Worm (Caenorhabditis elegans) whole organism, L1 larva: ENCODE results near the gene srab-12.

Experiments
- elt-2 ChIP-seq: sonication (generic microtip); optimal IDR thresholded peaks from 2 replicates; lab custom pipeline; 2016; ENCODE audit warnings: missing genetic modification characterization, mild to moderate bottlenecking, inconsistent platforms, missing compliant biosample characterization, missing genetic modification reagents
- hlh-17 ChIP-seq: fragments of 200-800 bp; sonication (Bioruptor generic); optimal IDR thresholded peaks from 2 replicates; lab custom pipeline; 2018; ENCODE audit warnings: missing genetic modification characterization, mild to moderate bottlenecking, missing compliant biosample characterization, moderate library complexity, borderline replicate concordance
- lin-39 ChIP-seq: fragments of 150-350 bp; optimal IDR thresholded peaks from 2 replicates; lab custom pipeline; 2014; ENCODE audit warnings: missing biosample characterization, missing genetic modification reagents, missing genetic modification characterization
- pqm-1 ChIP-seq: sonication (generic microtip); optimal IDR thresholded peaks from 3 replicates; lab custom pipeline; 2017; ENCODE audit warnings: missing biosample characterization, missing genetic modification characterization
- unc-62 ChIP-seq: fragments of 150-350 bp; optimal IDR thresholded peaks from 2 replicates; lab custom pipeline; 2014; ENCODE audit warnings: missing biosample characterization, missing genetic modification reagents, missing genetic modification characterization

ce11 chrV:17732516-17732915 lies 50.9 kb downstream of the srab-12 start, which contains the start of gene twk-42:
- TF ChIP-seq pqm-1 (no peak), elt-2 (tag; lab: Kevin White, UChicago) (no peak), lin-39 (tag; lab: Kevin White, UChicago) (no peak), hlh-17 (GFP tag; lab: Kevin White, UChicago) (no peak), unc-62 (no peak)
